Fruit fly (Drosophila melanogaster) whole organism, prepupa: Measurements from ENCODE around the gene CG42693.

Source experiments
- Blimp-1 ChIP-seq: fragments of 200-800 bp; sonication (Bioruptor generic); optimal IDR thresholded peaks from 3 replicates; lab custom pipeline; 2017; ENCODE audit warnings: missing biosample characterization, missing genetic modification characterization, mild to moderate bottlenecking, moderate library complexity, missing genetic modification reagents
- CG10631 ChIP-seq: fragments of 200-800 bp; sonication (Bioruptor generic); optimal IDR thresholded peaks from 2 replicates; lab custom pipeline; 2016; ENCODE audit warnings: missing biosample characterization, missing genetic modification characterization
- CG10669 ChIP-seq: fragments of 200-800 bp; sonication (Bioruptor generic); optimal IDR thresholded peaks from 3 replicates; lab custom pipeline; 2018; ENCODE audit warnings: missing biosample characterization, mild to moderate bottlenecking, missing genetic modification characterization, moderate library complexity
- CG11762 ChIP-seq: fragments of 200-800 bp; sonication (Bioruptor generic); optimal IDR thresholded peaks from 3 replicates; lab custom pipeline; 2016; ENCODE audit warnings: missing biosample characterization, missing genetic modification characterization; ENCODE audit not compliant: insufficient read depth
- CG1621 ChIP-seq: fragments of 200-800 bp; sonication (Bioruptor generic); optimal IDR thresholded peaks from 3 replicates; lab custom pipeline; 2018; ENCODE audit warnings: missing biosample characterization, mild to moderate bottlenecking, missing genetic modification characterization
- CG3032 ChIP-seq: fragments of 200-800 bp; optimal IDR thresholded peaks from 2 replicates; lab custom pipeline; 2019; ENCODE audit warnings: missing biosample characterization, mild to moderate bottlenecking, missing genetic modification characterization, moderate library complexity
- CG32006 ChIP-seq: fragments of 200-800 bp; sonication (Bioruptor generic); optimal IDR thresholded peaks from 3 replicates; lab custom pipeline; 2017; ENCODE audit warnings: missing biosample characterization, mild to moderate bottlenecking, missing genetic modification characterization
- CG34406 ChIP-seq: fragments of 200-800 bp; sonication (Bioruptor generic); optimal IDR thresholded peaks from 3 replicates; lab custom pipeline; 2016; ENCODE audit warnings: missing biosample characterization, missing genetic modification characterization
- CG3919 ChIP-seq: fragments of 200-800 bp; sonication (Bioruptor generic); optimal IDR thresholded peaks from 3 replicates; lab custom pipeline; 2016; ENCODE audit warnings: missing biosample characterization, missing genetic modification characterization
- CG4318 ChIP-seq: fragments of 200-800 bp; sonication (Bioruptor generic); optimal IDR thresholded peaks from 3 replicates; lab custom pipeline; 2017; ENCODE audit warnings: missing biosample characterization, mild to moderate bottlenecking, missing genetic modification characterization
- CG6163 ChIP-seq: fragments of 200-800 bp; sonication (Bioruptor generic); IDR thresholded peaks from 3 replicates; pipeline ENCODE4 v1.3.6; 2022; ENCODE audit warnings: missing biosample characterization, missing genetic modification characterization
- CG6276 ChIP-seq: fragments of 200-800 bp; sonication (Bioruptor generic); optimal IDR thresholded peaks from 2 replicates; lab custom pipeline; 2017; ENCODE audit warnings: missing biosample characterization, mild to moderate bottlenecking, missing genetic modification characterization
- CG6792 ChIP-seq: fragments of 200-800 bp; sonication (Bioruptor generic); optimal IDR thresholded peaks from 3 replicates; lab custom pipeline; 2016; ENCODE audit warnings: missing biosample characterization, missing genetic modification characterization
- CG6808 ChIP-seq: fragments of 200-800 bp; sonication (Bioruptor generic); optimal IDR thresholded peaks from 3 replicates; lab custom pipeline; 2017; ENCODE audit warnings: missing biosample characterization, missing genetic modification characterization, mild to moderate bottlenecking, moderate library complexity, missing genetic modification reagents
- CG6854 ChIP-seq: fragments of 200-800 bp; sonication (Bioruptor generic); optimal IDR thresholded peaks from 2 replicates; lab custom pipeline; 2017; ENCODE audit warnings: missing biosample characterization, mild to moderate bottlenecking, missing genetic modification characterization
- CG7368 ChIP-seq: fragments of 200-800 bp; sonication (Bioruptor generic); optimal IDR thresholded peaks from 3 replicates; lab custom pipeline; 2016; ENCODE audit warnings: missing biosample characterization, missing genetic modification characterization
- CG8319 ChIP-seq: fragments of 200-800 bp; sonication (Bioruptor generic); optimal IDR thresholded peaks from 3 replicates; lab custom pipeline; 2016; ENCODE audit warnings: missing biosample characterization, missing genetic modification characterization
- Eip75B ChIP-seq: fragments of 200-800 bp; sonication (Bioruptor generic); optimal IDR thresholded peaks from 3 replicates; lab custom pipeline; 2016; ENCODE audit warnings: missing biosample characterization, missing genetic modification characterization
- Eip78C ChIP-seq: fragments of 200-800 bp; sonication (Bioruptor generic); peaks from one replicate; lab custom pipeline; 2016; ENCODE audit warnings: missing biosample characterization, missing genetic modification characterization
- Ets21C ChIP-seq: fragments of 200-800 bp; sonication (Bioruptor generic); optimal IDR thresholded peaks from 3 replicates; lab custom pipeline; 2016; ENCODE audit warnings: missing biosample characterization, missing genetic modification characterization
- Ets96B ChIP-seq: fragments of 200-800 bp; optimal IDR thresholded peaks from 2 replicates; lab custom pipeline; 2019; ENCODE audit warnings: missing biosample characterization, mild to moderate bottlenecking, missing genetic modification characterization, moderate library complexity
- Gug ChIP-seq: fragments of 200-800 bp; sonication (Bioruptor generic); IDR thresholded peaks from 2 replicates; pipeline ENCODE4 v1.3.6; 2022; ENCODE audit warnings: missing biosample characterization, missing genetic modification characterization
- Hr38 ChIP-seq: sonication (Bioruptor generic); optimal IDR thresholded peaks from 2 replicates; lab custom pipeline; 2016; ENCODE audit warnings: missing biosample characterization, missing genetic modification characterization
- Hr39 ChIP-seq: fragments of 200-800 bp; sonication (Bioruptor generic); optimal IDR thresholded peaks from 2 replicates; lab custom pipeline; 2016; ENCODE audit warnings: missing biosample characterization, missing genetic modification characterization
- Hr4 ChIP-seq: fragments of 200-800 bp; sonication (Bioruptor generic); optimal IDR thresholded peaks from 3 replicates; lab custom pipeline; 2016; ENCODE audit warnings: missing biosample characterization, missing genetic modification characterization
- Met ChIP-seq: fragments of 200-800 bp; sonication (Bioruptor generic); optimal IDR thresholded peaks from 3 replicates; lab custom pipeline; 2016; ENCODE audit warnings: missing biosample characterization, missing genetic modification characterization
- OdsH ChIP-seq: fragments of 200-800 bp; sonication (Bioruptor generic); optimal IDR thresholded peaks from 3 replicates; lab custom pipeline; 2016; ENCODE audit warnings: missing biosample characterization, missing genetic modification characterization
- Smox ChIP-seq: fragments of 200-800 bp; sonication (Bioruptor generic); optimal IDR thresholded peaks from 3 replicates; lab custom pipeline; 2016; ENCODE audit warnings: missing biosample characterization, missing genetic modification characterization
- Sox14 ChIP-seq: fragments of 200-800 bp; sonication (Bioruptor generic); optimal IDR thresholded peaks from 3 replicates; lab custom pipeline; 2016; ENCODE audit warnings: missing biosample characterization, missing genetic modification characterization
- Sox15 ChIP-seq: fragments of 200-800 bp; sonication (Bioruptor generic); optimal IDR thresholded peaks from 3 replicates; lab custom pipeline; 2016; ENCODE audit warnings: missing biosample characterization, missing genetic modification characterization
- achi ChIP-seq: fragments of 200-800 bp; sonication (Bioruptor generic); optimal IDR thresholded peaks from 3 replicates; lab custom pipeline; 2016; ENCODE audit warnings: missing biosample characterization, missing genetic modification characterization
- acj6 ChIP-seq: fragments of 200-800 bp; sonication (Bioruptor generic); optimal IDR thresholded peaks from 3 replicates; lab custom pipeline; 2016; ENCODE audit warnings: missing biosample characterization, missing genetic modification characterization
- cyc ChIP-seq: fragments of 200-800 bp; sonication (Bioruptor generic); optimal IDR thresholded peaks from 3 replicates; lab custom pipeline; 2016; ENCODE audit warnings: missing biosample characterization, missing genetic modification characterization
- dac ChIP-seq: fragments of 200-800 bp; sonication (Bioruptor generic); optimal IDR thresholded peaks from 2 replicates; lab custom pipeline; 2017; ENCODE audit warnings: missing biosample characterization, mild to moderate bottlenecking, missing genetic modification characterization
- eg ChIP-seq: fragments of 200-800 bp; sonication (Bioruptor generic); IDR thresholded peaks from 3 replicates; pipeline ENCODE4 v1.3.6; 2022; ENCODE audit warnings: missing biosample characterization, missing genetic modification characterization
- esn ChIP-seq: fragments of 200-800 bp; sonication (Bioruptor generic); optimal IDR thresholded peaks from 2 replicates; lab custom pipeline; 2016; ENCODE audit warnings: missing biosample characterization, mild to moderate bottlenecking, missing genetic modification characterization, moderate library complexity
- fd59A ChIP-seq: fragments of 200-800 bp; sonication (Bioruptor generic); optimal IDR thresholded peaks from 2 replicates; lab custom pipeline; 2017; ENCODE audit warnings: missing biosample characterization, mild to moderate bottlenecking, missing genetic modification characterization, missing genetic modification reagents
- fd85E ChIP-seq: fragments of 200-800 bp; sonication (Bioruptor generic); optimal IDR thresholded peaks from 3 replicates; lab custom pipeline; 2016; ENCODE audit warnings: missing biosample characterization, missing genetic modification characterization
- fkh ChIP-seq: fragments of 200-800 bp; sonication (Bioruptor generic); optimal IDR thresholded peaks from 3 replicates; lab custom pipeline; 2017; ENCODE audit warnings: missing biosample characterization, mild to moderate bottlenecking, missing genetic modification characterization, moderate library complexity
- lz ChIP-seq: fragments of 200-800 bp; sonication (Bioruptor generic); optimal IDR thresholded peaks from 3 replicates; lab custom pipeline; 2016; ENCODE audit warnings: missing biosample characterization, missing genetic modification characterization
- net ChIP-seq: fragments of 200-800 bp; sonication (Bioruptor generic); optimal IDR thresholded peaks from 3 replicates; lab custom pipeline; 2016; ENCODE audit warnings: missing biosample characterization, missing genetic modification characterization
- salr ChIP-seq, 2 experiments: fragments of 200-800 bp; sonication (Bioruptor generic); optimal IDR thresholded peaks; 3 replicates each; lab custom pipeline; 2016 to 2018; ENCODE audit warnings: missing biosample characterization in 2 of 2, missing genetic modification characterization in 2 of 2, mild to moderate bottlenecking in 1 of 2
- spab ChIP-seq: fragments of 200-800 bp; sonication (Bioruptor generic); optimal IDR thresholded peaks from 2 replicates; lab custom pipeline; 2017; ENCODE audit warnings: missing biosample characterization, mild to moderate bottlenecking, missing genetic modification characterization, missing genetic modification reagents
- svp ChIP-seq: fragments of 200-800 bp; sonication (Bioruptor generic); peaks from one replicate; lab custom pipeline; 2016; ENCODE audit warnings: missing biosample characterization, missing genetic modification characterization
- topi ChIP-seq: fragments of 200-800 bp; sonication (Bioruptor generic); optimal IDR thresholded peaks from 3 replicates; lab custom pipeline; 2016; ENCODE audit warnings: missing biosample characterization, missing genetic modification characterization
- vri ChIP-seq: fragments of 200-800 bp; sonication (Bioruptor generic); optimal IDR thresholded peaks from 3 replicates; lab custom pipeline; 2016; ENCODE audit warnings: missing biosample characterization, mild to moderate bottlenecking, missing genetic modification characterization

The CG42693 gene

dm6 chr3R:31687782-31688181 is 20.4 kb downstream of the CG42693 start (continued):
- TF ChIP-seq CG11762 (GFP tag; lab: Kevin White, UChicago) (no peak), Gug (GFP tag; lab: Robert Waterston, UW) (peak; percentile 56; the same call in 1 of the 2 replicates), CG10669 (GFP tag; lab: Kevin White, UChicago) (no peak), CG7368 (GFP tag; lab: Kevin White, UChicago) (no peak), CG3919 (GFP tag; lab: Kevin White, UChicago) (peak; percentile 68), CG8319 (GFP tag; lab: Kevin White, UChicago) (no peak), fkh (GFP tag; lab: Kevin White, UChicago) (no peak), salr (GFP tag; optimal IDR thresholded peaks at IDR 0.05; lab: Kevin White, UChicago) (peak in 1 of 2 experiments; percentile 38), Hr4 (peak; percentile 66), spab (GFP tag; lab: Kevin White, UChicago) (no peak), vri (GFP tag; lab: Kevin White, UChicago) (no peak), achi (GFP tag; lab: Kevin White, UChicago) (peak; percentile 48), CG3032 (no peak), Eip78C (GFP tag; lab: Kevin White, UChicago) (peak; percentile 91), Blimp-1 (GFP tag; lab: Kevin White, UChicago) (no peak), acj6 (GFP tag; lab: Kevin White, UChicago) (peak; percentile 73), esn (peak; percentile 73), OdsH (GFP tag; lab: Kevin White, UChicago) (peak; percentile 79), CG6792 (GFP tag; lab: Kevin White, UChicago) (peak; percentile 41), Hr38 (no peak), svp (GFP tag; lab: Kevin White, UChicago) (peak; percentile 81), lz (peak; percentile 73), CG1621 (tag; lab: Kevin White, UChicago) (no peak), eg (peak; percentile 82), fd85E (GFP tag; lab: Kevin White, UChicago) (no peak), CG10631 (GFP tag; lab: Kevin White, UChicago) (peak; percentile 37), cyc (GFP tag; lab: Kevin White, UChicago) (peak; percentile 63), Eip75B (peak; percentile 61), Met (peak; percentile 79), CG32006 (GFP tag; lab: Kevin White, UChicago) (peak; percentile 76), Hr39 (GFP tag; lab: Kevin White, UChicago) (peak; percentile 76)
- TF ChIP-seq, all 60 proteins: peak for 41

- TF ChIP-seq achi (GFP tag; lab: Kevin White, UChicago) = peak; percentile 92
- TF ChIP-seq CG6276 = peak; percentile 82
- peak; percentile 94 for TF ChIP-seq net (GFP tag; lab: Kevin White, UChicago)
- TF ChIP-seq Gug (GFP tag; lab: Robert Waterston, UW) = peak; percentile 80
- TF ChIP-seq CG34406 (GFP tag; lab: Kevin White, UChicago) = peak; percentile 94
- peak; percentile 83 to 85 for TF ChIP-seq salr (GFP tag; optimal IDR thresholded peaks at IDR 0.05; lab: Kevin White, UChicago)
- peak; percentile 93 for TF ChIP-seq CG10631 (GFP tag; lab: Kevin White, UChicago)
- peak; percentile 89 for TF ChIP-seq CG6808 (GFP tag; lab: Kevin White, UChicago)
- TF ChIP-seq CG6854 = peak; percentile 96
- peak; percentile 94 for TF ChIP-seq Ets21C (GFP tag; lab: Kevin White, UChicago)
- peak; percentile 91 for TF ChIP-seq Hr4
- peak; percentile 96 for TF ChIP-seq Sox14 (GFP tag; lab: Kevin White, UChicago)
- TF ChIP-seq CG32006 (GFP tag; lab: Kevin White, UChicago) = peak; percentile 89
- peak; percentile 81 for TF ChIP-seq vri (GFP tag; lab: Kevin White, UChicago)
- TF ChIP-seq Ets96B = peak; percentile 86
- peak; percentile 86 for TF ChIP-seq CG1621 (tag; lab: Kevin White, UChicago)
- TF ChIP-seq fd59A = peak; percentile 86
- peak; percentile 96 for TF ChIP-seq topi
- TF ChIP-seq svp (GFP tag; lab: Kevin White, UChicago) = peak; percentile 99
- peak; percentile 77 for TF ChIP-seq dac (GFP tag; lab: Kevin White, UChicago)
- TF ChIP-seq Eip78C (GFP tag; lab: Kevin White, UChicago) = peak; percentile 98
- peak; percentile 95 for TF ChIP-seq CG6163 (GFP tag; lab: Robert Waterston, UW)
- TF ChIP-seq CG11762 (GFP tag; lab: Kevin White, UChicago) = peak; percentile 87
- TF ChIP-seq CG4318 = peak; percentile 86
- peak; percentile 96 for TF ChIP-seq Smox
- TF ChIP-seq fkh (GFP tag; lab: Kevin White, UChicago) = peak; percentile 3
- peak; percentile 89 for TF ChIP-seq Sox15
- TF ChIP-seq cyc (GFP tag; lab: Kevin White, UChicago) = peak; percentile 97
- peak; percentile 86 for TF ChIP-seq Blimp-1 (GFP tag; lab: Kevin White, UChicago)
- peak; percentile 79 for TF ChIP-seq CG10669 (GFP tag; lab: Kevin White, UChicago)
- peak; percentile 85 for TF ChIP-seq spab (GFP tag; lab: Kevin White, UChicago)
- peak; percentile 94 for TF ChIP-seq OdsH (GFP tag; lab: Kevin White, UChicago)
- TF ChIP-seq CG6792 (GFP tag; lab: Kevin White, UChicago) = peak; percentile 95
- TF ChIP-seq Hr39 (GFP tag; lab: Kevin White, UChicago) = peak; percentile 97
Observed at dm6 chr3R:31686692-31687351, 21.3 kb downstream of the CG42693 start.
